Worm (Caenorhabditis elegans) whole organism, mixed stage, embryonic: ENCODE results near the gene acr-17.
"Not testable (repeated sequence)": the region's sequence is repeated elsewhere in the genome, so short reads cannot be mapped to it uniquely, and the experiment has no call there.

ENCODE experiments used
- M03D4.4 ChIP-seq: sonication (generic microtip); optimal IDR thresholded peaks from 2 replicates; lab custom pipeline; 2017; ENCODE audit warnings: mild to moderate bottlenecking, missing genetic modification characterization, missing compliant biosample characterization
- blmp-1 ChIP-seq: fragments of 150-350 bp; optimal IDR thresholded peaks from 2 replicates; lab custom pipeline; 2014; ENCODE audit warnings: missing biosample characterization, missing genetic modification characterization
- ceh-83 ChIP-seq: fragments of 200-800 bp; sonication (Bioruptor generic); optimal IDR thresholded peaks from 2 replicates; lab custom pipeline; 2018; ENCODE audit warnings: mild to moderate bottlenecking, missing genetic modification characterization, missing compliant biosample characterization
- ces-1 ChIP-seq: fragments of 150-350 bp; optimal IDR thresholded peaks from 2 replicates; lab custom pipeline; 2014; ENCODE audit warnings: missing biosample characterization, missing genetic modification reagents, missing genetic modification characterization
- cnd-1 ChIP-seq: fragments of 200-800 bp; sonication (Bioruptor generic); optimal IDR thresholded peaks from 2 replicates; lab custom pipeline; 2018; ENCODE audit warnings: mild to moderate bottlenecking, missing genetic modification characterization, missing compliant biosample characterization
- drap-1 ChIP-seq: fragments of 200-800 bp; sonication (Bioruptor generic); optimal IDR thresholded peaks from 3 replicates; lab custom pipeline; 2018; ENCODE audit warnings: mild to moderate bottlenecking, missing genetic modification characterization, missing compliant biosample characterization
- elt-1 ChIP-seq: sonication (generic microtip); optimal IDR thresholded peaks from 2 replicates; lab custom pipeline; 2017; ENCODE audit warnings: missing genetic modification characterization, mild to moderate bottlenecking, missing compliant biosample characterization, antibody characterized with exemption, moderate library complexity, borderline replicate concordance; ENCODE audit not compliant: insufficient read depth
- elt-3 ChIP-seq: fragments of 150-350 bp; optimal IDR thresholded peaks from 2 replicates; lab custom pipeline; 2014; ENCODE audit warnings: missing biosample characterization, missing genetic modification characterization
- lin-13 ChIP-seq: fragments of 150-350 bp; optimal IDR thresholded peaks from 2 replicates; lab custom pipeline; 2014; ENCODE audit warnings: missing biosample characterization, missing genetic modification characterization
- lin-32 ChIP-seq: fragments of 200-800 bp; sonication (Bioruptor generic); optimal IDR thresholded peaks from 2 replicates; lab custom pipeline; 2018; ENCODE audit warnings: mild to moderate bottlenecking, missing genetic modification characterization, missing compliant biosample characterization
- lsy-2 ChIP-seq: fragments of 150-350 bp; optimal IDR thresholded peaks from 2 replicates; lab custom pipeline; 2014; ENCODE audit warnings: missing biosample characterization, missing genetic modification characterization
- mab-5 ChIP-seq: fragments of 150-350 bp; optimal IDR thresholded peaks from 2 replicates; lab custom pipeline; 2014; ENCODE audit warnings: missing biosample characterization, missing genetic modification characterization
- mep-1 ChIP-seq: fragments of 150-350 bp; optimal IDR thresholded peaks from 2 replicates; lab custom pipeline; 2017; ENCODE audit warnings: missing biosample characterization, missing genetic modification reagents, missing genetic modification characterization, inconsistent platforms
- mls-2 ChIP-seq: sonication (generic microtip); optimal IDR thresholded peaks from 2 replicates; lab custom pipeline; 2016; ENCODE audit warnings: mild to moderate bottlenecking, missing genetic modification characterization, moderate library complexity, missing compliant biosample characterization
- nhr-12 ChIP-seq: fragments of 150-350 bp; optimal IDR thresholded peaks from 2 replicates; lab custom pipeline; 2014; ENCODE audit warnings: missing biosample characterization, missing genetic modification characterization
- nhr-2 ChIP-seq: fragments of 150-350 bp; optimal IDR thresholded peaks from 2 replicates; lab custom pipeline; 2014; ENCODE audit warnings: missing biosample characterization, missing genetic modification characterization
- nhr-237 ChIP-seq: fragments of 150-350 bp; optimal IDR thresholded peaks from 2 replicates; lab custom pipeline; 2014; ENCODE audit warnings: missing biosample characterization, missing genetic modification characterization
- nhr-28 ChIP-seq: fragments of 150-350 bp; optimal IDR thresholded peaks from 2 replicates; lab custom pipeline; 2014; ENCODE audit warnings: missing biosample characterization, missing genetic modification characterization
- nhr-76 ChIP-seq: sonication (generic microtip); optimal IDR thresholded peaks from 2 replicates; lab custom pipeline; 2017; ENCODE audit warnings: missing biosample characterization, missing genetic modification characterization
- pha-4 ChIP-seq: fragments of 150-350 bp; optimal IDR thresholded peaks from 2 replicates; lab custom pipeline; 2018; ENCODE audit warnings: missing biosample characterization, missing genetic modification reagents, missing genetic modification characterization
- sem-2 ChIP-seq: fragments of 200-800 bp; sonication (Bioruptor generic); optimal IDR thresholded peaks from 2 replicates; lab custom pipeline; 2018; ENCODE audit warnings: mild to moderate bottlenecking, missing genetic modification characterization, missing compliant biosample characterization
- sptf-1 ChIP-seq: sonication (generic microtip); optimal IDR thresholded peaks from 2 replicates; lab custom pipeline; 2017; ENCODE audit warnings: mild to moderate bottlenecking, missing genetic modification characterization, moderate library complexity, missing compliant biosample characterization
- unc-120 ChIP-seq: sonication (generic microtip); optimal IDR thresholded peaks from 2 replicates; lab custom pipeline; 2017; ENCODE audit warnings: missing genetic modification characterization, missing compliant biosample characterization; ENCODE audit not compliant: poor library complexity, severe bottlenecking
- unc-39 ChIP-seq: fragments of 150-350 bp; optimal IDR thresholded peaks from 2 replicates; lab custom pipeline; 2014; ENCODE audit warnings: missing biosample characterization, missing genetic modification characterization
- zip-8 ChIP-seq: fragments of 150-350 bp; optimal IDR thresholded peaks from 2 replicates; lab custom pipeline; 2014; ENCODE audit warnings: missing biosample characterization, missing genetic modification characterization
- ztf-11 ChIP-seq: fragments of 150-350 bp; optimal IDR thresholded peaks from 2 replicates; lab custom pipeline; 2014; ENCODE audit warnings: missing biosample characterization, missing genetic modification characterization

acr-17 gene

ce11 chrV:2614986-2615687 is 6.7 kb downstream of the acr-17 start, which contains the start of gene F53E10.1:
F53E10.1 (plus strand) TSS chrV:2615310.
- TF ChIP-seq pha-4 (tag; lab: Kevin White, UChicago) (no peak), ceh-83 (GFP tag; lab: Kevin White, UChicago) (peak; percentile 7)

DNA sequence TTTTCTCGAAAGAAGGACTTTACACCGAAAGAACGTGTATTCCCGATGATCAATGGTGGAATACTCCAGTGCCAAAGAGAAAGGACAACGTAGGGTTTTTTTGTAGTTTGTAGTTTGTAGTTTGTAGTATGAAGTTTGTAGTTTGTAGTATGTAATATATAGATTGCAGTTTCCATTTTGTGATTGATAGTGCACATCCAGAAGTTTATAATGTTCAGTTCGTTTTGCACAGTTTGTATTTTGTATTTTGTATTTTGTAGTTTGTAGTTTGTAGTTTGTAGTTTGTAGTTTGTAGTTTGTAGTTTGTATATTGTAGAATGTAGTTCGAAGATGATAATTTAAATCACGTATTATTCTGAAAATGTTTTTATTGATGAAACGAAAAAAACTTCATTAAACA is 9.0 kb downstream of the acr-17 start:
- TF ChIP-seq ztf-11 (tag; lab: Kevin White, UChicago), result no peak
- no peak for TF ChIP-seq pha-4 (tag; lab: Kevin White, UChicago)
- no peak for TF ChIP-seq M03D4.4 (tag; lab: Kevin White, UChicago)
- TF ChIP-seq sem-2 (GFP tag; lab: Kevin White, UChicago), result no peak
- no peak for TF ChIP-seq nhr-2 (tag; lab: Kevin White, UChicago)
- no peak for TF ChIP-seq blmp-1 (tag; lab: Kevin White, UChicago)
- no peak for TF ChIP-seq mab-5
- no peak for TF ChIP-seq lin-13 (tag; lab: Kevin White, UChicago)
- no peak for TF ChIP-seq nhr-76
- TF ChIP-seq, all 35 proteins: peak for 0

DNA sequence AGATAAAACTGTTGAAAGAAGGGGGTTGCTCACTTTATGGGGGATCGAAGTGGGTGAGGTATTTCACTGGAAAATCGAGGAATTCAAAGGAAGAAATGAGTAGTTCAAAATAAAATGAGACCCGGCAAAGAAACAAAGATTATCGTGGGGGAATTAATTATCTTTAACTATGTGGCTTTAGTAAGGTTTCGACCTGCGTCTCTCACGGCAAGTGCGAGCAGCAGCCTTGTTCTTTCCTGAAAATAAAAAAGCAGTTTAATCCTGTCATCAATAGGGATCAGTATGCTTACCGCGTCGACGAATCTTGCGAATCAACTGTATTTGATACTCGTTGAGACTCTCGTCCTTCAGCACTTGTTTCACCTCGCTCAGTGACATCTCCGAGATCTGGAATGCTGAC is 13.4 kb downstream of the acr-17 start, which contains the start of gene srh-271:
TSS of gene srh-271 (minus strand) at position 101 of the 400 bp plus-strand sequence.
- TF ChIP-seq zip-8 (tag; lab: Kevin White, UChicago), result no peak
- TF ChIP-seq mls-2 (tag; lab: Kevin White, UChicago), result no peak
- TF ChIP-seq nhr-12, result no peak
- TF ChIP-seq lsy-2 (tag; lab: Kevin White, UChicago), result no peak
- TF ChIP-seq drap-1, result no peak
- no peak for TF ChIP-seq ces-1 (GFP tag; lab: Kevin White, UChicago)
- TF ChIP-seq nhr-28, result no peak
- TF ChIP-seq elt-1 (tag; lab: Kevin White, UChicago), result no peak
- TF ChIP-seq lin-32 (GFP tag; lab: Kevin White, UChicago), result no peak
- TF ChIP-seq ztf-11 (tag; lab: Kevin White, UChicago), result no peak
- TF ChIP-seq cnd-1 (tag; lab: Kevin White, UChicago), result no peak

ce11 chrV:2623765-2624164 is 15.3 kb downstream of the acr-17 start:
- TF ChIP-seq pha-4 (tag; lab: Kevin White, UChicago) (no peak), mls-2 (tag; lab: Kevin White, UChicago) (peak; percentile 3), M03D4.4 (tag; lab: Kevin White, UChicago) (peak; percentile 32), lin-32 (GFP tag; lab: Kevin White, UChicago) (peak; percentile 45)

ce11 chrV:2625360-2625759 is 16.9 kb downstream of the acr-17 start, which contains the start of gene sknr-1:
sknr-1 (minus strand) TSS chrV:2625460.
- TF ChIP-seq unc-39; ztf-11 (tag; lab: Kevin White, UChicago); lin-13 (tag; lab: Kevin White, UChicago): not testable (repeated sequence)

ce11 chrV:2638545-2638944 is 30.1 kb downstream of the acr-17 start, which contains the start of gene W02H5.19:
W02H5.19 (plus strand) TSS chrV:2638890.
- TF ChIP-seq elt-3, result no peak
- peak; percentile 6 for TF ChIP-seq lin-13 (tag; lab: Kevin White, UChicago)
- TF ChIP-seq nhr-237 (tag; lab: Kevin White, UChicago), result peak; percentile 46
- TF ChIP-seq mep-1 (tag; lab: Kevin White, UChicago), result peak; percentile 36
- TF ChIP-seq mls-2 (tag; lab: Kevin White, UChicago), result peak; percentile 36
- peak; percentile 39 for TF ChIP-seq pha-4 (tag; lab: Kevin White, UChicago)
- TF ChIP-seq sptf-1, result peak; percentile 44
- no peak for TF ChIP-seq drap-1
- TF ChIP-seq ces-1 (GFP tag; lab: Kevin White, UChicago), result peak; percentile 26
- peak; percentile 2 for TF ChIP-seq cnd-1 (tag; lab: Kevin White, UChicago)

- no peak for TF ChIP-seq lsy-2 (tag; lab: Kevin White, UChicago)
- TF ChIP-seq nhr-237 (tag; lab: Kevin White, UChicago), result no peak
- TF ChIP-seq nhr-76, result no peak
- no peak for TF ChIP-seq blmp-1 (tag; lab: Kevin White, UChicago)
- TF ChIP-seq lin-13 (tag; lab: Kevin White, UChicago), result no peak
- no peak for TF ChIP-seq unc-120 (tag; lab: Kevin White, UChicago)
- TF ChIP-seq sem-2 (GFP tag; lab: Kevin White, UChicago), result no peak
- no peak for TF ChIP-seq zip-8 (tag; lab: Kevin White, UChicago)
- TF ChIP-seq, all 35 proteins: peak for 0
These were observed 30.6 kb downstream of the acr-17 start, which contains the start of gene W02H5.2 for ce11 chrV:2639035-2639434. W02H5.2 (plus strand) TSS chrV:2639335.
